Fruit fly (Drosophila melanogaster) whole organism, embryonic: ENCODE data around the gene CG14147.

Experiments used
- CG14441 ChIP-seq: fragments of 200-800 bp; sonication (Bioruptor generic); IDR thresholded peaks from 2 replicates; pipeline ENCODE4 v1.3.6; 2022; ENCODE audit warnings: missing biosample characterization, missing genetic modification characterization
- CG15601 ChIP-seq: fragments of 200-800 bp; sonication (Bioruptor generic); optimal IDR thresholded peaks from 3 replicates; lab custom pipeline; 2019; ENCODE audit warnings: missing biosample characterization, mild to moderate bottlenecking, missing genetic modification characterization, moderate library complexity
- CG15696 ChIP-seq: fragments of 200-800 bp; sonication (Bioruptor generic); optimal IDR thresholded peaks from 2 replicates; lab custom pipeline; 2019; ENCODE audit warnings: missing biosample characterization, mild to moderate bottlenecking, missing genetic modification characterization, moderate library complexity
- CG17568 ChIP-seq: fragments of 200-800 bp; sonication (Bioruptor generic); optimal IDR thresholded peaks from 2 replicates; lab custom pipeline; 2018; ENCODE audit warnings: missing biosample characterization, mild to moderate bottlenecking, missing genetic modification characterization, moderate library complexity
- CG2875 ChIP-seq: fragments of 200-800 bp; sonication (Bioruptor generic); optimal IDR thresholded peaks from 2 replicates; lab custom pipeline; 2017; ENCODE audit warnings: missing biosample characterization, mild to moderate bottlenecking, missing genetic modification characterization, missing genetic modification reagents
- CG3407 ChIP-seq: fragments of 200-800 bp; sonication (Bioruptor generic); optimal IDR thresholded peaks from 2 replicates; lab custom pipeline; 2018; ENCODE audit warnings: missing biosample characterization, mild to moderate bottlenecking, missing genetic modification characterization
- CG42726 ChIP-seq: fragments of 200-800 bp; sonication (Bioruptor generic); IDR thresholded peaks from 2 replicates; pipeline ENCODE4 v1.3.6; 2022; ENCODE audit warnings: missing biosample characterization, missing genetic modification characterization; ENCODE audit not compliant: partially characterized antibody
- CG4360 ChIP-seq: fragments of 200-800 bp; sonication (Bioruptor generic); IDR thresholded peaks from 2 replicates; pipeline ENCODE4 v1.3.6; 2022; ENCODE audit warnings: missing biosample characterization, missing genetic modification characterization
- CG5180 ChIP-seq: fragments of 200-800 bp; sonication (Bioruptor generic); optimal IDR thresholded peaks from 3 replicates; lab custom pipeline; 2017; ENCODE audit warnings: missing biosample characterization, missing genetic modification characterization, mild to moderate bottlenecking, moderate library complexity, missing genetic modification reagents
- CG6254 ChIP-seq: fragments of 200-800 bp; sonication (Bioruptor generic); optimal IDR thresholded peaks from 3 replicates; lab custom pipeline; 2017; ENCODE audit warnings: mild to moderate bottlenecking, missing biosample characterization, missing genetic modification reagents, missing genetic modification characterization
- CG6654 ChIP-seq: fragments of 200-800 bp; sonication (Bioruptor generic); optimal IDR thresholded peaks from 2 replicates; lab custom pipeline; 2017; ENCODE audit warnings: missing biosample characterization, mild to moderate bottlenecking, missing genetic modification characterization
- CG6689 ChIP-seq: fragments of 200-800 bp; sonication (Bioruptor generic); IDR thresholded peaks from 2 replicates; pipeline ENCODE4 v1.3.6; 2022; ENCODE audit warnings: missing biosample characterization, missing genetic modification characterization
- CG6791 ChIP-seq: fragments of 200-800 bp; sonication (Bioruptor generic); IDR thresholded peaks from 3 replicates; pipeline ENCODE4 v1.3.6; 2022; ENCODE audit warnings: missing biosample characterization, missing genetic modification characterization; ENCODE audit not compliant: partially characterized antibody
- CG8281 ChIP-seq: fragments of 200-800 bp; sonication (Bioruptor generic); optimal IDR thresholded peaks from 2 replicates; lab custom pipeline; 2018; ENCODE audit warnings: missing biosample characterization, mild to moderate bottlenecking, missing genetic modification characterization, moderate library complexity
- CG8290 ChIP-seq, 3 experiments: fragments of 200-800 bp; sonication (Bioruptor generic); optimal IDR thresholded peaks; 2 replicates each; lab custom pipeline; 2016 to 2019; ENCODE audit warnings: missing biosample characterization in 3 of 3, missing genetic modification characterization in 3 of 3, mild to moderate bottlenecking in 2 of 3, moderate library complexity in 1 of 3
- CkIIα-i1 ChIP-seq: fragments of 200-800 bp; sonication (Bioruptor generic); IDR thresholded peaks from 2 replicates; pipeline ENCODE4 v1.3.6; 2022; ENCODE audit warnings: missing biosample characterization, missing genetic modification characterization
- Dad ChIP-seq: fragments of 200-800 bp; sonication (Bioruptor generic); optimal IDR thresholded peaks from 3 replicates; lab custom pipeline; 2016; ENCODE audit warnings: missing biosample characterization, missing genetic modification characterization
- HHEX ChIP-seq: fragments of 200-800 bp; sonication (Bioruptor generic); optimal IDR thresholded peaks from 3 replicates; lab custom pipeline; 2017; ENCODE audit warnings: missing biosample characterization, mild to moderate bottlenecking, missing genetic modification characterization, missing genetic modification reagents
- Hand ChIP-seq: fragments of 200-800 bp; sonication (Bioruptor generic); optimal IDR thresholded peaks from 2 replicates; lab custom pipeline; 2017; ENCODE audit warnings: mild to moderate bottlenecking, missing biosample characterization, missing genetic modification reagents, missing genetic modification characterization
- Max ChIP-seq: fragments of 200-800 bp; sonication (Bioruptor generic); optimal IDR thresholded peaks from 2 replicates; lab custom pipeline; 2016; ENCODE audit warnings: missing biosample characterization, mild to moderate bottlenecking, missing genetic modification characterization
- Med ChIP-seq: fragments of 200-800 bp; sonication (Bioruptor generic); peaks from one replicate; lab custom pipeline; 2016; ENCODE audit warnings: missing biosample characterization, missing genetic modification characterization, mild to moderate bottlenecking, inconsistent platforms, moderate library complexity
- Scr ChIP-seq: fragments of 200-800 bp; sonication (Bioruptor generic); IDR thresholded peaks from 2 replicates; pipeline ENCODE4 v1.3.6; 2022; ENCODE audit warnings: missing biosample characterization, missing genetic modification characterization; ENCODE audit not compliant: partially characterized antibody
- Sox100B ChIP-seq: fragments of 200-800 bp; sonication (Bioruptor generic); optimal IDR thresholded peaks from 3 replicates; lab custom pipeline; 2018; ENCODE audit warnings: missing biosample characterization, mild to moderate bottlenecking, missing genetic modification characterization
- TFAM ChIP-seq: fragments of 200-800 bp; sonication (Bioruptor generic); optimal IDR thresholded peaks from 2 replicates; lab custom pipeline; 2017; ENCODE audit warnings: missing biosample characterization, missing genetic modification characterization, inconsistent platforms
- Xrp1 ChIP-seq: fragments of 200-800 bp; sonication (Bioruptor generic); IDR thresholded peaks from 2 replicates; pipeline ENCODE4 v1.3.6; 2022; ENCODE audit warnings: missing biosample characterization, missing genetic modification characterization
- ac ChIP-seq: fragments of 200-800 bp; sonication (Bioruptor generic); optimal IDR thresholded peaks from 3 replicates; lab custom pipeline; 2017; ENCODE audit warnings: missing biosample characterization, mild to moderate bottlenecking, missing genetic modification characterization
- ap ChIP-seq: fragments of 200-800 bp; sonication (Bioruptor generic); IDR thresholded peaks from 2 replicates; pipeline ENCODE4 v1.3.6; 2022; ENCODE audit warnings: missing biosample characterization, missing genetic modification characterization
- cg ChIP-seq: fragments of 200-800 bp; sonication (Bioruptor generic); optimal IDR thresholded peaks from 3 replicates; lab custom pipeline; 2019; ENCODE audit warnings: missing biosample characterization, mild to moderate bottlenecking, missing genetic modification characterization, moderate library complexity
- chm ChIP-seq: fragments of 200-800 bp; sonication (Bioruptor generic); IDR thresholded peaks from 2 replicates; pipeline ENCODE4 v1.3.6; 2022; ENCODE audit warnings: missing biosample characterization, missing genetic modification characterization
- ci ChIP-seq: fragments of 200-800 bp; sonication (Bioruptor generic); IDR thresholded peaks from 3 replicates; pipeline ENCODE4 v1.3.6; 2022; ENCODE audit warnings: missing biosample characterization, missing genetic modification characterization
- dmrt11E ChIP-seq: fragments of 200-800 bp; sonication (Bioruptor generic); optimal IDR thresholded peaks from 3 replicates; lab custom pipeline; 2018; ENCODE audit warnings: missing biosample characterization, mild to moderate bottlenecking, missing genetic modification characterization, moderate library complexity
- esg ChIP-seq: fragments of 200-800 bp; sonication (Bioruptor generic); conservative IDR thresholded peaks from 2 replicates; pipeline ENCODE4 v1.3.6; 2022; ENCODE audit warnings: missing biosample characterization, missing genetic modification characterization
- ewg ChIP-seq: fragments of 200-800 bp; sonication (Bioruptor generic); optimal IDR thresholded peaks from 3 replicates; lab custom pipeline; 2017; ENCODE audit warnings: mild to moderate bottlenecking, missing biosample characterization, missing genetic modification reagents, missing genetic modification characterization
- fd102C ChIP-seq: fragments of 200-800 bp; sonication (Bioruptor generic); optimal IDR thresholded peaks from 2 replicates; lab custom pipeline; 2018; ENCODE audit warnings: missing biosample characterization, mild to moderate bottlenecking, missing genetic modification characterization, moderate library complexity
- gce ChIP-seq: fragments of 200-800 bp; sonication (Bioruptor generic); IDR thresholded peaks from 3 replicates; pipeline ENCODE4 v1.3.6; 2022; ENCODE audit warnings: missing biosample characterization, missing genetic modification characterization
- hkb ChIP-seq, 2 experiments: fragments of 200-800 bp in 1 of 2; fragments of >200 bp in 1 of 2; sonication (Bioruptor generic) in 1 of 2; IDR thresholded peaks in 1 of 2; optimal IDR thresholded peaks in 1 of 2; 2 replicates each; pipeline versions ENCODE4 v1.3.6 to Lab custom; 2017 to 2022; ENCODE audit warnings: missing biosample characterization in 1 of 2, missing genetic modification characterization in 1 of 2
- lola ChIP-seq, 3 experiments: fragments of >200 bp in 2 of 3; fragments of 200-800 bp in 1 of 3; sonication (Bioruptor generic) in 1 of 3; optimal IDR thresholded peaks; 2 replicates each; lab custom pipeline; 2017 to 2019; ENCODE audit warnings: missing biosample characterization in 3 of 3, missing genetic modification characterization in 3 of 3, mild to moderate bottlenecking in 1 of 3, moderate library complexity in 1 of 3
- nerfin-1 ChIP-seq: fragments of 200-800 bp; sonication (Bioruptor generic); optimal IDR thresholded peaks from 3 replicates; lab custom pipeline; 2019; ENCODE audit warnings: missing biosample characterization, mild to moderate bottlenecking, missing genetic modification characterization, moderate library complexity
- onecut ChIP-seq: fragments of 200-800 bp; sonication (Bioruptor generic); IDR thresholded peaks from 2 replicates; pipeline ENCODE4 v1.3.6; 2022; ENCODE audit warnings: missing biosample characterization, missing genetic modification characterization
- otp ChIP-seq: fragments of 200-800 bp; sonication (Bioruptor generic); IDR thresholded peaks from 3 replicates; pipeline ENCODE4, ENCODE4 v1.3.6; 2022; ENCODE audit warnings: missing biosample characterization, missing genetic modification characterization
- phol ChIP-seq: fragments of 200-800 bp; sonication (Bioruptor generic); optimal IDR thresholded peaks from 3 replicates; lab custom pipeline; 2018; ENCODE audit warnings: missing biosample characterization, mild to moderate bottlenecking, missing genetic modification characterization, moderate library complexity
- sens ChIP-seq: fragments of 200-800 bp; sonication (Bioruptor generic); peaks from one replicate; lab custom pipeline; 2016; ENCODE audit warnings: missing biosample characterization, missing genetic modification characterization
- sisA ChIP-seq: fragments of 200-800 bp; sonication (Bioruptor generic); IDR thresholded peaks from 2 replicates; pipeline ENCODE4 v1.3.6; 2022; ENCODE audit warnings: missing biosample characterization, missing genetic modification characterization
- tgo ChIP-seq: fragments of 200-800 bp; sonication (Bioruptor generic); IDR thresholded peaks from 3 replicates; pipeline ENCODE4 v1.3.6; 2022; ENCODE audit warnings: missing biosample characterization, missing genetic modification characterization
- tll ChIP-seq, 2 experiments: fragments of 200-800 bp in 1 of 2; fragments of >200 bp in 1 of 2; sonication (Bioruptor generic) in 1 of 2; optimal IDR thresholded peaks; 2 replicates each; lab custom pipeline; 2017 to 2019; ENCODE audit warnings: missing biosample characterization in 2 of 2, missing genetic modification characterization in 2 of 2, mild to moderate bottlenecking in 1 of 2, moderate library complexity in 1 of 2
- vvl ChIP-seq: fragments of 200-800 bp; sonication (Bioruptor generic); IDR thresholded peaks from 2 replicates; pipeline ENCODE4 v1.3.6; 2022; ENCODE audit warnings: missing biosample characterization, missing genetic modification characterization

The CG14147 gene

DNA sequence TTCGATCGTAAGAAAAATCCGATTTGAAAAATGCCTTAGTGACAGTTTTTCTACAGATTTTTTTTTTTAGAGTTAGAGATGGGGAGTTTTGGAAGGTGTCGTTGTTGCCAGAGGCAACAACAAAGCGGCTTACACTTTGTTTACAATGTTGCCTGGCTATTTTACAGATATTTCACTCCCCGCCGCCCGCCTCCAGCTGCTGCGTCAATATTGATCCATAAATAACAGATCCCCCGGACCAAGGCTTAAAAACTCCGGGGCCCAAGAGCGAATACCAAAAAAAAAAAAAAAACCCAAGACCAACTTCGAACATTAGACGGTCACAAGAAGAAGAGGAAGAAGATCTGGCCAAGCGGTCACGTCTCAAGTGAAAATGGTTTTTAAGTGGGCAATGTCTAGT lies 30.5 kb downstream of the CG14147 start (continued):
- TF ChIP-seq TFAM (GFP tag; lab: Kevin White, UChicago): no peak

- no peak for TF ChIP-seq tgo (GFP tag; lab: Robert Waterston, UW)
- peak; percentile 17 for TF ChIP-seq CG15601 (tag; lab: Kevin White, UChicago)
- TF ChIP-seq gce: peak; percentile 45; the same call in 1 of the 3 replicates
- TF ChIP-seq chm (GFP tag; lab: Robert Waterston, UW): 0 out of 2 replicates have a peak, but pooled peaks have one; percentile 51
- peak; percentile 25 for TF ChIP-seq CG17568 (GFP tag; lab: Kevin White, UChicago)
- no peak for TF ChIP-seq phol (tag; lab: Kevin White, UChicago)
- TF ChIP-seq sisA (GFP tag; lab: Robert Waterston, UW): no peak
- TF ChIP-seq onecut (GFP tag; lab: Robert Waterston, UW): peak; percentile 30; the same call in 1 of the 2 replicates
- TF ChIP-seq Dad (GFP tag; lab: Kevin White, UChicago): no peak
- TF ChIP-seq hkb (optimal IDR thresholded peaks at IDR 0.05; lab: Kevin White, UChicago): no peak
- 0 out of 2 replicates have a peak, but pooled peaks have one; percentile 16 for TF ChIP-seq hkb (GFP tag; IDR thresholded peaks at IDR 0.05; lab: Robert Waterston, UW)
- TF ChIP-seq HHEX (GFP tag; lab: Kevin White, UChicago): peak; percentile 7
- peak; percentile 55; the same call in 1 of the 2 replicates for TF ChIP-seq Xrp1 (GFP tag; lab: Robert Waterston, UW)
- TF ChIP-seq dmrt11E (tag; lab: Kevin White, UChicago): peak; percentile 19
- TF ChIP-seq cg: peak; percentile 49
- TF ChIP-seq CG42726: no peak
- TF ChIP-seq CG5180 (GFP tag; lab: Kevin White, UChicago): peak; percentile 7
- TF ChIP-seq CG6689 (GFP tag; lab: Robert Waterston, UW): peak; percentile 18; the same call in 1 of the 2 replicates
- TF ChIP-seq sens: peak; percentile 16
- no peak for TF ChIP-seq esg
- no peak for TF ChIP-seq CG8281 (tag; lab: Kevin White, UChicago)
- peak; percentile 30 for TF ChIP-seq fd102C (GFP tag; lab: Kevin White, UChicago)
- TF ChIP-seq CG6254 (GFP tag; lab: Kevin White, UChicago): peak; percentile 13
- TF ChIP-seq CG4360 (GFP tag; lab: Robert Waterston, UW): 0 out of 2 replicates have a peak, but pooled peaks have one; percentile 21
- TF ChIP-seq Med (GFP tag; lab: Kevin White, UChicago): peak; percentile 60
- no peak for TF ChIP-seq Scr (GFP tag; lab: Robert Waterston, UW)
- TF ChIP-seq CG2875 (GFP tag; lab: Kevin White, UChicago): peak; percentile 23
- no peak for TF ChIP-seq CG6791 (GFP tag; lab: Robert Waterston, UW)
- TF ChIP-seq Sox100B (GFP tag; lab: Kevin White, UChicago): peak; percentile 21
- TF ChIP-seq ap (GFP tag; lab: Robert Waterston, UW): 0 out of 2 replicates have a peak, but pooled peaks have one; percentile 6
- peak; percentile 10; the same call in 1 of the 2 replicates for TF ChIP-seq CG14441
- peak; percentile 5 for TF ChIP-seq CG3407 (GFP tag; lab: Kevin White, UChicago)
- 0 out of 3 replicates have a peak, but pooled peaks have one; percentile 61 for TF ChIP-seq otp (GFP tag; lab: Robert Waterston, UW)
- peak in 1 of 3 experiments; percentile 1 for TF ChIP-seq lola (GFP tag; optimal IDR thresholded peaks at IDR 0.05; lab: Kevin White, UChicago)
- no peak for TF ChIP-seq CG8290 (GFP tag; optimal IDR thresholded peaks at IDR 0.05; lab: Kevin White, UChicago)
- peak in 1 of 2 experiments; percentile 8 for TF ChIP-seq CG8290 (tag; optimal IDR thresholded peaks at IDR 0.05; lab: Kevin White, UChicago)
- TF ChIP-seq vvl (GFP tag; lab: Robert Waterston, UW): peak; percentile 20; the same call in 1 of the 2 replicates
- peak in 1 of 2 experiments; percentile 19 for TF ChIP-seq tll (GFP tag; optimal IDR thresholded peaks at IDR 0.05; lab: Kevin White, UChicago)
- peak; percentile 38 for TF ChIP-seq ewg (GFP tag; lab: Kevin White, UChicago)
- no peak for TF ChIP-seq Max (GFP tag; lab: Kevin White, UChicago)
- TF ChIP-seq CkIIα-i1 (GFP tag; lab: Robert Waterston, UW): no peak
- no peak for TF ChIP-seq CG6654 (GFP tag; lab: Kevin White, UChicago)
- peak; percentile 30 for TF ChIP-seq nerfin-1
- no peak for TF ChIP-seq Hand (GFP tag; lab: Kevin White, UChicago)
- peak; percentile 29 for TF ChIP-seq ac
- TF ChIP-seq ci: 0 out of 3 replicates have a peak, but pooled peaks have one; percentile 19
- peak; percentile 50 for TF ChIP-seq CG15696 (tag; lab: Kevin White, UChicago)
Observed at dm6 chr3L:11003980-11004379, 31.5 kb downstream of the CG14147 start.
